Worm (Caenorhabditis elegans) whole organism, L2 larva: ENCODE measurements around the gene Y119D3B.12.

Experiments
- alr-1 ChIP-seq: fragments of 150-350 bp; optimal IDR thresholded peaks from 2 replicates; lab custom pipeline; 2014; ENCODE audit warnings: missing biosample characterization, missing genetic modification characterization
- lin-13 ChIP-seq: fragments of 150-350 bp; optimal IDR thresholded peaks from 2 replicates; lab custom pipeline; 2014; ENCODE audit warnings: missing biosample characterization, missing genetic modification reagents, missing genetic modification characterization
- nhr-11 ChIP-seq: fragments of 150-350 bp; optimal IDR thresholded peaks from 2 replicates; lab custom pipeline; 2014; ENCODE audit warnings: missing biosample characterization, missing genetic modification characterization
- nhr-6 ChIP-seq: fragments of 150-350 bp; optimal IDR thresholded peaks from 2 replicates; lab custom pipeline; 2014; ENCODE audit warnings: missing biosample characterization, missing genetic modification characterization
- snpc-4 ChIP-seq: fragments of 150-350 bp; optimal IDR thresholded peaks from 2 replicates; lab custom pipeline; 2014; ENCODE audit warnings: missing biosample characterization, missing genetic modification characterization
- ztf-4 ChIP-seq: fragments of 150-350 bp; optimal IDR thresholded peaks from 2 replicates; lab custom pipeline; 2014; ENCODE audit warnings: missing biosample characterization, missing genetic modification characterization

- no peak for TF ChIP-seq snpc-4 (tag; lab: Kevin White, UChicago)
- TF ChIP-seq nhr-6 (tag; lab: Kevin White, UChicago) = no peak
- no peak for TF ChIP-seq nhr-11 (tag; lab: Kevin White, UChicago)
- TF ChIP-seq ztf-4 (tag; lab: Kevin White, UChicago) = no peak
- TF ChIP-seq lin-13 = no peak
- no peak for TF ChIP-seq alr-1
Measured at ce11 chrIII:1220012-1220411, 17.7 kb downstream of the Y119D3B.12 start.
